Worm (Caenorhabditis elegans) whole organism, L3 larva: ENCODE results near the gene F54D12.9.

Source experiments
- ZK546.5 ChIP-seq: sonication (generic microtip); optimal IDR thresholded peaks from 2 replicates; lab custom pipeline; 2017; ENCODE audit warnings: missing biosample characterization, missing genetic modification characterization
- aly-2 ChIP-seq: fragments of 150-350 bp; optimal IDR thresholded peaks from 2 replicates; lab custom pipeline; 2014; ENCODE audit warnings: missing biosample characterization, missing genetic modification characterization
- ama-1 ChIP-seq: fragments of 150-350 bp; optimal IDR thresholded peaks from 2 replicates; lab custom pipeline; 2018
- elt-3 ChIP-seq, 3 experiments: fragments of 150-350 bp in 1 of 3; sonication (generic microtip) in 2 of 3; optimal IDR thresholded peaks; 2 replicates in 2 of 3; 4 replicates in 1 of 3; lab custom pipeline; 2014 to 2017; ENCODE audit warnings: missing biosample characterization in 3 of 3, missing genetic modification characterization in 3 of 3
- fkh-10 ChIP-seq: sonication (generic microtip); optimal IDR thresholded peaks from 2 replicates; lab custom pipeline; 2017; ENCODE audit warnings: missing biosample characterization, missing genetic modification reagents, missing genetic modification characterization
- lin-39 ChIP-seq: fragments of 150-350 bp; optimal IDR thresholded peaks from 2 replicates; lab custom pipeline; 2018; ENCODE audit warnings: missing biosample characterization, missing genetic modification reagents, missing genetic modification characterization
- nhr-11 ChIP-seq: fragments of 150-350 bp; optimal IDR thresholded peaks from 2 replicates; lab custom pipeline; 2014; ENCODE audit warnings: missing biosample characterization, missing genetic modification characterization
- nhr-237 ChIP-seq: fragments of 150-350 bp; optimal IDR thresholded peaks from 2 replicates; lab custom pipeline; 2014; ENCODE audit warnings: missing biosample characterization, missing genetic modification characterization
- nhr-28 ChIP-seq: fragments of 150-350 bp; optimal IDR thresholded peaks from 2 replicates; lab custom pipeline; 2014; ENCODE audit warnings: missing biosample characterization, missing genetic modification characterization
- pha-4 ChIP-seq: fragments of 150-350 bp; optimal IDR thresholded peaks from 2 replicates; lab custom pipeline; 2014; ENCODE audit warnings: missing biosample characterization, missing genetic modification reagents, missing genetic modification characterization
- pqm-1 ChIP-seq: fragments of 150-350 bp; optimal IDR thresholded peaks from 2 replicates; lab custom pipeline; 2017; ENCODE audit warnings: missing biosample characterization, missing genetic modification characterization, inconsistent platforms
- unc-39 ChIP-seq: sonication (generic microtip); optimal IDR thresholded peaks from 4 replicates; lab custom pipeline; 2017; ENCODE audit warnings: missing biosample characterization, missing genetic modification characterization
- zag-1 ChIP-seq: fragments of 150-350 bp; optimal IDR thresholded peaks from 2 replicates; lab custom pipeline; 2014; ENCODE audit warnings: missing biosample characterization, missing genetic modification characterization
- ztf-11 ChIP-seq: fragments of 150-350 bp; optimal IDR thresholded peaks from 2 replicates; lab custom pipeline; 2014; ENCODE audit warnings: missing biosample characterization, missing genetic modification characterization

- TF ChIP-seq lin-39 (tag; lab: Kevin White, UChicago) (no peak), fkh-10 (no peak), nhr-11 (tag; lab: Kevin White, UChicago) (no peak), pqm-1 (tag; lab: Kevin White, UChicago) (no peak), elt-3 (tag; optimal IDR thresholded peaks at IDR 0.05; lab: Kevin White, UChicago) (no peak), aly-2 (tag; lab: Kevin White, UChicago) (no peak), zag-1 (tag; lab: Kevin White, UChicago) (no peak), ztf-11 (no peak), ama-1 (lab: Kevin White, UChicago) (no peak), nhr-28 (tag; lab: Kevin White, UChicago) (no peak), pha-4 (no peak), ZK546.5 (tag; lab: Kevin White, UChicago) (no peak), unc-39 (tag; lab: Kevin White, UChicago) (no peak), nhr-237 (tag; lab: Kevin White, UChicago) (no peak)
These were observed 10.0 kb downstream of the F54D12.9 start for ce11 chrII:1371533-1371932.
